Fruit fly (Drosophila melanogaster) whole organism, wandering third instar larva: ENCODE results near the gene fusl.

ENCODE experiments used
- Dfd ChIP-seq: fragments of >200 bp; optimal IDR thresholded peaks from 2 replicates; lab custom pipeline; 2017; ENCODE audit warnings: missing biosample characterization, missing genetic modification characterization
- HLH106 ChIP-seq: fragments of 200-800 bp; optimal IDR thresholded peaks from 3 replicates; lab custom pipeline; 2019; ENCODE audit warnings: missing biosample characterization, mild to moderate bottlenecking, missing genetic modification characterization, moderate library complexity
- Vsx2 ChIP-seq: fragments of 200-300, 225-300 bp; sonication (Bioruptor generic); optimal IDR thresholded peaks from 2 replicates; lab custom pipeline; 2018; ENCODE audit warnings: missing biosample characterization, missing genetic modification characterization; ENCODE audit not compliant: partially characterized antibody
- lola ChIP-seq: fragments of >200 bp; optimal IDR thresholded peaks from 2 replicates; lab custom pipeline; 2017; ENCODE audit warnings: missing biosample characterization, missing genetic modification characterization
- psq ChIP-seq: fragments of 200-800 bp; sonication (Bioruptor generic); optimal IDR thresholded peaks from 3 replicates; lab custom pipeline; 2017; ENCODE audit warnings: missing biosample characterization, mild to moderate bottlenecking, missing genetic modification characterization, moderate library complexity
- usp ChIP-seq: fragments of >200 bp; optimal IDR thresholded peaks from 2 replicates; lab custom pipeline; 2017; ENCODE audit warnings: missing biosample characterization, missing genetic modification characterization

DNA sequence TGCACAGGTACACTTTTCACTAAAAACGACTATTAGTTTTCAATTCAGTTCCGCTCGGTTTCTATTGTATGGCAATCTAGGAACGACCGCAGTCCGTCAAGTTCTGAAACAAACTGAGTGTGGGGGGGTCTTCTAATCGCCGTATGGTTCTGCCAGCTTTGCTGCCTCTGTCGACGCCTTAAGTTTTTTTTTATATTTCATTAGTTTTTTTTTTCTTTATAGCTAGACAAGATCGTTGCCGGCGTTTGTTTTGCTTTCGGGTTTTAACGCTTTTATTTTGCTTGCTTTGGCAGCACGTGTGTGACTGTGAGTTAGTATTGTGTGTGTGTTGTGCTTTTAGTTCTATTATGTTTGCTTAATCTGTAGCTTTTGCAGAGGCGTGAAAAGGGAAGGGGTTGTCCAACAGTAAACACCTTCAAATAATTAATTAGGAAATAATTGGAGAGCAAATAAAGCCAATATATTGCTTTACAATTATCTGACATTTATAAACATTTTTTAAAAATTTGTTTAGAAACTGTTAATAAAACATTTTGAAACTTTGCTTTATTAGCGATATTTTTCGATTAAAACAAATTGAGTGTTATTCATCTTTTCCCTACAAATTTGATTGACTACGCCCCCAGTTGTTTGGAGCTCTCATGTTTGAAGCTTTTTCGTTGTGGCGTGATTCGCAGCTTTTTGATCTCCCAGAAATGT, 4.4 kb upstream of the fusl start, which contains the start of gene Acsf2:
- TF ChIP-seq usp (GFP tag; lab: Kevin White, UChicago) (no peak), lola (GFP tag; lab: Kevin White, UChicago) (no peak), HLH106 (tag; lab: Kevin White, UChicago) (peak; percentile 93), psq (GFP tag; lab: Kevin White, UChicago) (peak; percentile 82), Vsx2 (GFP tag; lab: Kevin White, UChicago) (no peak), Dfd (GFP tag; lab: Kevin White, UChicago) (peak; percentile 68)
